Worm (Caenorhabditis elegans) whole organism, L4 larva: Measurements from ENCODE around the gene spp-27.

ENCODE experiments used
- F44E2.7 ChIP-seq: fragments of 200-800 bp; sonication (Bioruptor generic); IDR thresholded peaks from 2 replicates; pipeline ENCODE4 v2.1.2; 2022; ENCODE audit warnings: missing genetic modification characterization, missing compliant biosample characterization
- R02D3.7 ChIP-seq: fragments of 150-350 bp; sonication (generic microtip); optimal IDR thresholded peaks from 3 replicates; lab custom pipeline; 2014; ENCODE audit warnings: missing biosample characterization, missing genetic modification characterization
- T26A8.4 ChIP-seq: fragments of 200-800 bp; sonication (Bioruptor generic); IDR thresholded peaks from 2 replicates; pipeline ENCODE4 v1.3.6; 2022; ENCODE audit warnings: missing genetic modification characterization, missing compliant biosample characterization
- Y48G9A.11 ChIP-seq: fragments of 200-800 bp; sonication (Bioruptor generic); IDR thresholded peaks from 2 replicates; pipeline ENCODE4 v1.3.6; 2022; ENCODE audit warnings: missing genetic modification reagents, missing genetic modification characterization, missing compliant biosample characterization
- Y5F2A.4 ChIP-seq: fragments of 200-800 bp; sonication (Bioruptor generic); optimal IDR thresholded peaks from 2 replicates; lab custom pipeline; 2018; ENCODE audit warnings: mild to moderate bottlenecking, missing genetic modification characterization, missing compliant biosample characterization
- Y75B8A.6 ChIP-seq: fragments of 200-800 bp; sonication (Bioruptor generic); IDR thresholded peaks from 2 replicates; pipeline ENCODE4 v1.3.6; 2022; ENCODE audit warnings: missing genetic modification reagents, missing genetic modification characterization, missing compliant biosample characterization
- aha-1 ChIP-seq: fragments of 150-350 bp; peaks from one replicate; lab custom pipeline; 2014; ENCODE audit warnings: missing biosample characterization, missing genetic modification characterization
- arid-1 ChIP-seq: fragments of 200-800 bp; sonication (Bioruptor generic); conservative IDR thresholded peaks from 2 replicates; pipeline ENCODE4 v1.3.6; 2022; ENCODE audit warnings: missing genetic modification reagents, missing genetic modification characterization, missing compliant biosample characterization
- attf-4 ChIP-seq: sonication (generic microtip); optimal IDR thresholded peaks from 3 replicates; lab custom pipeline; 2017; ENCODE audit warnings: missing biosample characterization, missing genetic modification characterization
- ceh-28 ChIP-seq: fragments of 150-350 bp; optimal IDR thresholded peaks from 2 replicates; lab custom pipeline; 2014; ENCODE audit warnings: missing biosample characterization, missing genetic modification reagents, missing genetic modification characterization
- ceh-32 ChIP-seq: sonication (generic microtip); optimal IDR thresholded peaks from 2 replicates; lab custom pipeline; 2016; ENCODE audit warnings: mild to moderate bottlenecking, missing genetic modification characterization, missing compliant biosample characterization; ENCODE audit not compliant: poor library complexity
- ceh-82 ChIP-seq: sonication (generic microtip); optimal IDR thresholded peaks from 2 replicates; lab custom pipeline; 2017; ENCODE audit warnings: missing biosample characterization, missing genetic modification characterization
- ces-1 ChIP-seq: fragments of 150-350 bp; sonication (generic microtip); optimal IDR thresholded peaks from 4 replicates; lab custom pipeline; 2014; ENCODE audit warnings: missing biosample characterization, missing genetic modification reagents, missing genetic modification characterization
- cey-2 ChIP-seq: sonication (generic microtip); optimal IDR thresholded peaks from 3 replicates; lab custom pipeline; 2017; ENCODE audit warnings: missing genetic modification characterization, mild to moderate bottlenecking, missing compliant biosample characterization, antibody characterized with exemption, borderline replicate concordance; ENCODE audit not compliant: insufficient read depth
- daf-16 ChIP-seq, 3 experiments: sonication (generic microtip); optimal IDR thresholded peaks; 2 replicates each; lab custom pipeline; 2016 to 2017; ENCODE audit warnings: missing genetic modification characterization in 3 of 3, missing genetic modification reagents in 3 of 3, mild to moderate bottlenecking in 2 of 3, missing compliant biosample characterization in 2 of 3, missing biosample characterization in 1 of 3, moderate library complexity in 1 of 3
- dmd-6 ChIP-seq: fragments of 200-800 bp; sonication (Bioruptor generic); IDR thresholded peaks from 2 replicates; pipeline ENCODE4 v1.3.6; 2022; ENCODE audit warnings: missing genetic modification reagents, missing genetic modification characterization, missing compliant biosample characterization
- dpl-1 ChIP-seq: fragments of 150-350 bp; optimal IDR thresholded peaks from 2 replicates; lab custom pipeline; 2014; ENCODE audit warnings: missing biosample characterization, missing genetic modification reagents, missing genetic modification characterization
- egl-27 ChIP-seq: sonication (generic microtip); optimal IDR thresholded peaks from 3 replicates; lab custom pipeline; 2017; ENCODE audit warnings: missing biosample characterization, missing genetic modification reagents, missing genetic modification characterization
- hlh-11 ChIP-seq: fragments of 200-800 bp; sonication (Bioruptor generic); optimal IDR thresholded peaks from 2 replicates; lab custom pipeline; 2018; ENCODE audit warnings: mild to moderate bottlenecking, missing genetic modification characterization, missing compliant biosample characterization
- hlh-30 ChIP-seq: sonication (generic microtip); optimal IDR thresholded peaks from 2 replicates; lab custom pipeline; 2017; ENCODE audit warnings: antibody characterized with exemption, mild to moderate bottlenecking, missing genetic modification characterization, missing compliant biosample characterization; ENCODE audit not compliant: insufficient read depth
- lim-7 ChIP-seq: fragments of 200-800 bp; sonication (Bioruptor generic); IDR thresholded peaks from 2 replicates; pipeline ENCODE4 v1.3.6; 2022; ENCODE audit warnings: missing genetic modification characterization, missing compliant biosample characterization
- lin-1 ChIP-seq: fragments of 200-800 bp; sonication (Bioruptor generic); IDR thresholded peaks from 2 replicates; pipeline ENCODE4 v1.3.6; 2022; ENCODE audit warnings: missing genetic modification reagents, missing genetic modification characterization, missing compliant biosample characterization
- lin-13 ChIP-seq: fragments of 150-350 bp; optimal IDR thresholded peaks from 2 replicates; lab custom pipeline; 2014; ENCODE audit warnings: missing biosample characterization, missing genetic modification reagents, missing genetic modification characterization
- lsy-2 ChIP-seq, 2 experiments: fragments of 150-350 bp in 1 of 2; sonication (generic microtip) in 1 of 2; optimal IDR thresholded peaks; 2 replicates each; lab custom pipeline; 2014 to 2017; ENCODE audit warnings: missing biosample characterization in 2 of 2, missing genetic modification characterization in 2 of 2
- madf-9 ChIP-seq: fragments of 200-800 bp; sonication (Bioruptor generic); conservative IDR thresholded peaks from 2 replicates; pipeline ENCODE4 v1.3.6; 2022; ENCODE audit warnings: missing genetic modification reagents, missing genetic modification characterization, missing compliant biosample characterization
- mdl-1 ChIP-seq, 2 experiments: fragments of 150-350 bp in 1 of 2; sonication (generic microtip) in 1 of 2; optimal IDR thresholded peaks; 2 replicates each; lab custom pipeline; 2014 to 2017; ENCODE audit warnings: missing biosample characterization in 2 of 2, missing genetic modification characterization in 2 of 2
- mep-1 ChIP-seq: fragments of 150-350 bp; sonication (generic microtip); optimal IDR thresholded peaks from 3 replicates; lab custom pipeline; 2014; ENCODE audit warnings: missing biosample characterization, missing genetic modification characterization
- mes-2 ChIP-seq: sonication (generic microtip); optimal IDR thresholded peaks from 2 replicates; lab custom pipeline; 2016; ENCODE audit warnings: missing genotype, mild to moderate bottlenecking, missing genetic modification characterization, missing compliant biosample characterization; ENCODE audit not compliant: poor library complexity, severe bottlenecking
- nhr-102 ChIP-seq: sonication (generic microtip); optimal IDR thresholded peaks from 2 replicates; lab custom pipeline; 2016; ENCODE audit warnings: mild to moderate bottlenecking, missing genetic modification characterization, moderate library complexity, missing compliant biosample characterization
- nhr-25 ChIP-seq: sonication (generic microtip); optimal IDR thresholded peaks from 2 replicates; lab custom pipeline; 2017; ENCODE audit warnings: missing genetic modification characterization, mild to moderate bottlenecking, missing compliant biosample characterization, antibody characterized with exemption, moderate library complexity, borderline replicate concordance; ENCODE audit not compliant: insufficient read depth
- nhr-28 ChIP-seq: fragments of 150-350 bp; optimal IDR thresholded peaks from 2 replicates; lab custom pipeline; 2014; ENCODE audit warnings: missing biosample characterization, missing genetic modification characterization
- nhr-48 ChIP-seq: sonication (generic microtip); optimal IDR thresholded peaks from 2 replicates; lab custom pipeline; 2016; ENCODE audit warnings: mild to moderate bottlenecking, missing genetic modification characterization, missing compliant biosample characterization
- nhr-6 ChIP-seq: fragments of 150-350 bp; optimal IDR thresholded peaks from 2 replicates; lab custom pipeline; 2014; ENCODE audit warnings: missing biosample characterization, missing genetic modification characterization
- nhr-76 ChIP-seq: fragments of 150-350 bp; optimal IDR thresholded peaks from 2 replicates; lab custom pipeline; 2014; ENCODE audit warnings: missing biosample characterization, missing genetic modification characterization
- nhr-77 ChIP-seq: fragments of 150-350 bp; optimal IDR thresholded peaks from 2 replicates; lab custom pipeline; 2014; ENCODE audit warnings: missing biosample characterization, missing genetic modification characterization
- pqm-1 ChIP-seq: sonication (generic microtip); optimal IDR thresholded peaks from 2 replicates; lab custom pipeline; 2017; ENCODE audit warnings: missing biosample characterization, missing genetic modification characterization
- saeg-2 ChIP-seq: fragments of 200-800 bp; sonication (Bioruptor generic); IDR thresholded peaks from 2 replicates; pipeline ENCODE4 v1.3.6; 2022; ENCODE audit warnings: missing genetic modification reagents, missing genetic modification characterization, missing compliant biosample characterization
- spr-1 ChIP-seq: sonication (generic microtip); optimal IDR thresholded peaks from 2 replicates; lab custom pipeline; 2016; ENCODE audit warnings: mild to moderate bottlenecking, missing genetic modification characterization, missing compliant biosample characterization
- tra-1 ChIP-seq: fragments of 200-800 bp; sonication (Bioruptor generic); IDR thresholded peaks from 2 replicates; pipeline ENCODE4 v1.3.6; 2022; ENCODE audit warnings: missing genetic modification reagents, missing genetic modification characterization, missing compliant biosample characterization
- unc-62 ChIP-seq, 3 experiments: fragments of 150-350 bp in 1 of 3; sonication (generic microtip); optimal IDR thresholded peaks in 2 of 3; peaks in 1 of 3; 1 replicate in 1 of 3; 2 replicates in 2 of 3; lab custom pipeline; 2014 to 2017; ENCODE audit warnings: missing biosample characterization in 3 of 3, missing genetic modification characterization in 3 of 3, missing genetic modification reagents in 3 of 3, missing genotype in 1 of 3
- zfp-3 ChIP-seq: fragments of 200-800 bp; sonication (Bioruptor generic); conservative IDR thresholded peaks from 2 replicates; pipeline ENCODE4 v1.3.6; 2022; ENCODE audit warnings: missing genetic modification reagents, missing genetic modification characterization, missing compliant biosample characterization
- zip-2 ChIP-seq: fragments of 150-350 bp; optimal IDR thresholded peaks from 2 replicates; lab custom pipeline; 2014; ENCODE audit warnings: missing biosample characterization, missing genetic modification characterization
- ztf-7 ChIP-seq: fragments of 150-350 bp; optimal IDR thresholded peaks from 2 replicates; lab custom pipeline; 2014; ENCODE audit warnings: missing biosample characterization, missing genetic modification characterization

spp-27 gene

DNA sequence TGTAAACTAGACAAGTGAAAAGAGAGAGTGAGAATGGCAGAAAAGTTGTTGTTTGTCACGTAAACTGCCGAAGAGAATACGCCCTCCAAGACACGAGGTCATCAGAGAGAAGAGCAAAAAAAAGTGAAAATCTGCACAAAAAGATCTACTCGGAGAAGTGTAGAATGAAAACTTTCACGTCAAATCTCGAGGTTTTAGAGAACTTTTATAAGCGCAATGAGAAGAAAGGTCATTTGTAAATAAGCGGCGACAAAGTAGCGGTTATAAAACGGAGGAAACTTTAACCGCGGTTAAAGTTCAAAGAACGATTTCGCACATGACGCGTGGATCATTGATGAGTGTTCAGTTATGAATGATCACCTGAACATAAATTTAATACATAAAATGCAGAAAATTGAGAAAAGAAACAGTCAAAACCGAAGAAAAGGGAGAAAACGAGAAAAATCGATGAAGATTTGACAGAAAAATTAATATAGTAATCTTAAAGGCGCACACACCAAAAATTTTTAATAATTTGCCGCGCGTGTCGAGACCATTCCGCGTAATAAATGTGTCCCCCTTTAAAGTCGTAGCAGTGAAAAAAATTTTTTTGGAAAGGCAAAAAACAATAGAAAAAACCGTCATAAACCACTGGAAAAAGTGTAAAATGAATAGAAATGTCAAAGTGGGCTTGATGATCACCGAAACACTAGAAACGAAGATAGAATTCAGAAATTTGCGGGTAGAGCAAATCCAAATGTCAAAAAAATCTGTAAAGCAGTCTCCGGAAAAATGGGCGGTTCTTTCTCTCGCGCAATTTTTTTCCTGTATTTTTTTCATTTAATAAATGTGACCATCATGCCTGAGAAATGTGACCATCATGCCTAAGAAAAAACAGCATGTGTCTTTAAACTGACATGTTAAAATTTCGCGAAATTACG is 39.4 kb downstream of the spp-27 start (continued):
- TF ChIP-seq cey-2 (tag; lab: Kevin White, UChicago) = peak; percentile 47
- TF ChIP-seq lin-13 (GFP tag; lab: Kevin White, UChicago) = peak; percentile 8
- TF ChIP-seq ces-1 (GFP tag; lab: Kevin White, UChicago) = no peak
- no peak for TF ChIP-seq attf-4 (tag; lab: Kevin White, UChicago)
- TF ChIP-seq R02D3.7 (tag; lab: Kevin White, UChicago) = no peak
- no peak for TF ChIP-seq ceh-32
- peak in 1 of 2 experiments; percentile 68 for TF ChIP-seq lsy-2 (tag; optimal IDR thresholded peaks at IDR 0.05; lab: Kevin White, UChicago)
- TF ChIP-seq nhr-48 (tag; lab: Kevin White, UChicago) = peak; percentile 35
- no peak for TF ChIP-seq lim-7 (GFP tag; lab: Robert Waterston, UW)
- no peak for TF ChIP-seq T26A8.4 (GFP tag; lab: Robert Waterston, UW)
- no peak for TF ChIP-seq arid-1
- TF ChIP-seq dmd-6 (GFP tag; lab: Robert Waterston, UW) = peak; percentile 40
- no peak for TF ChIP-seq ztf-7 (tag; lab: Kevin White, UChicago)
- TF ChIP-seq mdl-1 (tag; optimal IDR thresholded peaks at IDR 0.05; lab: Kevin White, UChicago) = peak in 1 of 2 experiments; percentile 63
- peak; percentile 64 for TF ChIP-seq nhr-6 (tag; lab: Kevin White, UChicago)
- no peak for TF ChIP-seq madf-9 (GFP tag; lab: Robert Waterston, UW)
- TF ChIP-seq nhr-76 (tag; lab: Kevin White, UChicago) = no peak
- TF ChIP-seq saeg-2 (GFP tag; lab: Robert Waterston, UW) = no peak
- TF ChIP-seq egl-27 (tag; lab: Kevin White, UChicago) = no peak
- no peak for TF ChIP-seq spr-1 (tag; lab: Kevin White, UChicago)
- TF ChIP-seq hlh-30 = peak; percentile 93
- peak; percentile 56 for TF ChIP-seq hlh-11
- TF ChIP-seq nhr-25 (tag; lab: Kevin White, UChicago) = peak; percentile 90
- TF ChIP-seq tra-1 = no peak
- TF ChIP-seq Y75B8A.6 = no peak
- no peak for TF ChIP-seq nhr-102 (tag; lab: Kevin White, UChicago)
- TF ChIP-seq Y48G9A.11 (GFP tag; lab: Robert Waterston, UW) = no peak
- TF ChIP-seq, all 104 proteins: peak for 22

DNA sequence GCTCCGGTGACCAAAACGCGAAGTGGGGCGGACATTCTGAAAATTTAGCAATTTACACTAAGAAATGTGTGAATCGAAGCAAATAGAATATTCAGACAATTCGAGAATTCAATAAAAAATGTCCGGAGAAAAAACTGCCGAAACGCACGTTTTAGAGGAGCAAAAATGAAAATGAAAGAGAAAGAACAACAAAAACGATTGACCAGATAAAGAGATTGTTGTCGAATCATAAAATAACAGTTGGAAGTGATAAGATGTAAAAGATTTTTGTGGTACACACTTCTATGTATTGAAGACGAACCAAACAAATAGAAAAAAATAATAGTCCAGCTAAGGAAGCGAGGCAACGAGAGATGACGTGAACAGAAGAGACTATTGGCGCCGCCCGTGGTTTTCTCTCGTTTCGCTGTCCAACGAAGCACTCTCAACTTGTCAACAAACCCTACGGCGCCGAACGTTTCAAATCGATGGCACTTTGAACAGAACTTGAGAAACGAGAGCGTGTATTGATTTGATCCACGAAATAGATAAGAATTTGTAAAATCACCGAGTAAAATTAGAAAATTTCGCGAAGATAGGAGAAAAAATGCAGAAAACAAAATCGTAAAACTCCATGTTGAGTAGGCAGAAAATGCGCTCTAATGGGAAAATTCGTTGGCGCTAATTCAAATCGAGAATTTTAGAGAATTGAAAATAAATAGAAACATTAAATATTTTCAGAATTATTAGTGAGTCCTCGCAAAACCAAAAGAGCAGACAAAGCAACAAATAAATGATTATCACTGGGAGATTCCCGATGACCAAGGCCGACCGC is 40.2 kb downstream of the spp-27 start, which contains the start of gene mdh-1:
Gene mdh-1, minus strand, starts transcription at position 36 of the 814 bp plus-strand sequence.
- no peak for TF ChIP-seq lin-13 (GFP tag; lab: Kevin White, UChicago)
- no peak for TF ChIP-seq lin-1 (GFP tag; lab: Robert Waterston, UW)
- TF ChIP-seq pqm-1 (tag; lab: Kevin White, UChicago) = peak; percentile 10
- TF ChIP-seq dpl-1 = peak; percentile 39
- peak; percentile 13; the same call in 1 of the 2 replicates for TF ChIP-seq zfp-3 (GFP tag; lab: Robert Waterston, UW)
- no peak for TF ChIP-seq Y75B8A.6
- no peak for TF ChIP-seq tra-1
- no peak for TF ChIP-seq zip-2
- TF ChIP-seq mes-2 (tag; lab: Kevin White, UChicago) = peak; percentile 9
- TF ChIP-seq ceh-28 (tag; lab: Kevin White, UChicago) = peak; percentile 14
- peak; percentile 12 for TF ChIP-seq mep-1 (tag; lab: Kevin White, UChicago)
- no peak for TF ChIP-seq ceh-82 (tag; lab: Kevin White, UChicago)
- TF ChIP-seq daf-16 (GFP tag; optimal IDR thresholded peaks at IDR 0.05; lab: Kevin White, UChicago) = no peak
- TF ChIP-seq daf-16 (tag; optimal IDR thresholded peaks at IDR 0.05; lab: Kevin White, UChicago) = peak; percentile 46
- no peak for TF ChIP-seq R02D3.7 (tag; lab: Kevin White, UChicago)
- TF ChIP-seq unc-62 (GFP tag; optimal IDR thresholded peaks at IDR 0.05 in 1 of 2; lab: Kevin White, UChicago) = peak in 1 of 2 experiments; percentile 97
- TF ChIP-seq unc-62 (tag; optimal IDR thresholded peaks at IDR 0.05; lab: Kevin White, UChicago) = no peak
- TF ChIP-seq nhr-28 (tag; lab: Kevin White, UChicago) = peak; percentile 33
- TF ChIP-seq aha-1 (tag; lab: Kevin White, UChicago) = peak; percentile 92
- TF ChIP-seq nhr-77 (tag; lab: Kevin White, UChicago) = no peak
- TF ChIP-seq Y5F2A.4 (GFP tag; lab: Kevin White, UChicago) = no peak
- 0 out of 2 replicates have a peak, but pooled peaks have one; percentile 5 for TF ChIP-seq madf-9 (GFP tag; lab: Robert Waterston, UW)
- TF ChIP-seq F44E2.7 = no peak
- 0 out of 2 replicates have a peak, but pooled peaks have one; percentile 25 for TF ChIP-seq lim-7 (GFP tag; lab: Robert Waterston, UW)
